Worm (Caenorhabditis elegans): Measurements from ENCODE around the gene B0563.10.

- TF ChIP-seq him-1 (tag; optimal IDR thresholded peaks at IDR 0.05) (no peak), W03F9.2 (tag; optimal IDR thresholded peaks at IDR 0.05) (no peak), dao-5 (tag; optimal IDR thresholded peaks at IDR 0.05) (no peak)
Measured at ce11 chrX:9166921-9167320, at the start of gene B0563.10.
